Worm (Caenorhabditis elegans) whole organism, L2 larva: Measurements from ENCODE around the gene C03A3.3.

Experiments
- R02D3.7 ChIP-seq: fragments of 150-350 bp; optimal IDR thresholded peaks from 2 replicates; lab custom pipeline; 2014; ENCODE audit warnings: missing biosample characterization, missing genetic modification characterization
- Y55F3AM.14 ChIP-seq: fragments of 200-800 bp; sonication (Bioruptor generic); optimal IDR thresholded peaks from 2 replicates; lab custom pipeline; 2018; ENCODE audit warnings: mild to moderate bottlenecking, missing genetic modification characterization, missing compliant biosample characterization
- blmp-1 ChIP-seq: sonication (generic microtip); optimal IDR thresholded peaks from 2 replicates; lab custom pipeline; 2017; ENCODE audit warnings: missing genetic modification characterization, mild to moderate bottlenecking, missing compliant biosample characterization, antibody characterized with exemption, moderate library complexity; ENCODE audit not compliant: insufficient read depth
- mab-5 ChIP-seq: fragments of 150-350 bp; optimal IDR thresholded peaks from 2 replicates; lab custom pipeline; 2014; ENCODE audit warnings: missing biosample characterization, missing genetic modification characterization
- nhr-237 ChIP-seq: fragments of 150-350 bp; optimal IDR thresholded peaks from 2 replicates; lab custom pipeline; 2014; ENCODE audit warnings: missing biosample characterization, missing genetic modification characterization
- nhr-77 ChIP-seq: fragments of 150-350 bp; optimal IDR thresholded peaks from 2 replicates; lab custom pipeline; 2014; ENCODE audit warnings: missing biosample characterization, missing genetic modification characterization
- unc-39 ChIP-seq: fragments of 150-350 bp; optimal IDR thresholded peaks from 2 replicates; lab custom pipeline; 2014; ENCODE audit warnings: missing biosample characterization, missing genetic modification characterization

ce11 chrX:11266711-11267110, 2.2 kb downstream of the C03A3.3 start, which contains the start of gene C03A3.9:
- TF ChIP-seq unc-39 (tag; lab: Kevin White, UChicago) (no peak), nhr-237 (tag; lab: Kevin White, UChicago) (no peak), mab-5 (tag; lab: Kevin White, UChicago) (no peak), blmp-1 (no peak), nhr-77 (tag; lab: Kevin White, UChicago) (no peak), Y55F3AM.14 (GFP tag; lab: Kevin White, UChicago) (no peak), R02D3.7 (tag; lab: Kevin White, UChicago) (no peak)
